Worm (Caenorhabditis elegans) whole organism, L1 larva: ENCODE measurements around the gene egl-9.

Source experiments
- C04F5.9 ChIP-seq: sonication (generic microtip); optimal IDR thresholded peaks from 2 replicates; lab custom pipeline; 2016; ENCODE audit warnings: missing genetic modification characterization, missing compliant biosample characterization
- C34B4.2 ChIP-seq: sonication (generic microtip); optimal IDR thresholded peaks from 2 replicates; lab custom pipeline; 2017; ENCODE audit warnings: mild to moderate bottlenecking, missing genetic modification characterization, missing compliant biosample characterization
- F16B12.6 ChIP-seq: fragments of 150-350 bp; optimal IDR thresholded peaks from 2 replicates; lab custom pipeline; 2014; ENCODE audit warnings: missing biosample characterization, missing genetic modification characterization
- aha-1 ChIP-seq: fragments of 150-350 bp; optimal IDR thresholded peaks from 2 replicates; lab custom pipeline; 2014; ENCODE audit warnings: missing biosample characterization, missing genetic modification characterization
- alr-1 ChIP-seq: fragments of 200-800 bp; sonication (Bioruptor generic); optimal IDR thresholded peaks from 2 replicates; lab custom pipeline; 2018; ENCODE audit warnings: borderline replicate concordance, mild to moderate bottlenecking, missing genetic modification characterization, missing compliant biosample characterization
- ama-1 ChIP-seq: fragments of 150-350 bp; optimal IDR thresholded peaks from 2 replicates; lab custom pipeline; 2014
- blmp-1 ChIP-seq: fragments of 150-350 bp; optimal IDR thresholded peaks from 2 replicates; lab custom pipeline; 2014; ENCODE audit warnings: missing biosample characterization, missing genetic modification characterization
- ceh-8 ChIP-seq: fragments of 200-800 bp; sonication (Bioruptor generic); optimal IDR thresholded peaks from 2 replicates; lab custom pipeline; 2018; ENCODE audit warnings: mild to moderate bottlenecking, missing genetic modification characterization, moderate library complexity, missing compliant biosample characterization
- ceh-88 ChIP-seq: fragments of 200-800 bp; sonication (Bioruptor generic); IDR thresholded peaks from 2 replicates; pipeline ENCODE4 v1.3.6; 2022; ENCODE audit warnings: missing genetic modification characterization, missing compliant biosample characterization
- ces-1 ChIP-seq: fragments of 150-350 bp; optimal IDR thresholded peaks from 2 replicates; lab custom pipeline; 2014; ENCODE audit warnings: missing biosample characterization, missing genetic modification reagents, missing genetic modification characterization
- dpl-1 ChIP-seq, 3 experiments: fragments of 150-350 bp in 2 of 3; sonication (generic microtip) in 1 of 3; optimal IDR thresholded peaks; 2 replicates each; lab custom pipeline; 2014 to 2017; ENCODE audit warnings: missing biosample characterization in 3 of 3, missing genetic modification characterization in 3 of 3, missing genetic modification reagents in 3 of 3
- dsc-1 ChIP-seq: sonication (generic microtip); optimal IDR thresholded peaks from 2 replicates; lab custom pipeline; 2016; ENCODE audit warnings: mild to moderate bottlenecking, missing genetic modification characterization, missing compliant biosample characterization
- egl-13 ChIP-seq: sonication (generic microtip); optimal IDR thresholded peaks from 2 replicates; lab custom pipeline; 2016; ENCODE audit warnings: missing genotype, missing genetic modification reagents, missing genetic modification characterization, missing compliant biosample characterization
- egl-27 ChIP-seq, 2 experiments: fragments of 150-350 bp in 1 of 2; sonication (generic microtip); optimal IDR thresholded peaks; 3 replicates each; lab custom pipeline; 2017 to 2018; ENCODE audit warnings: missing biosample characterization in 2 of 2, missing genetic modification characterization in 2 of 2, missing genetic modification reagents in 2 of 2
- elt-3 ChIP-seq, 6 experiments: fragments of 150-350 bp in 1 of 6; sonication (generic microtip); optimal IDR thresholded peaks; 2 replicates each; lab custom pipeline; 2017 to 2018; ENCODE audit warnings: missing biosample characterization in 6 of 6, missing genetic modification characterization in 6 of 6, inconsistent platforms in 1 of 6
- fkh-10 ChIP-seq: sonication (generic microtip); optimal IDR thresholded peaks from 2 replicates; lab custom pipeline; 2017; ENCODE audit warnings: missing biosample characterization, missing genetic modification reagents, missing genetic modification characterization
- grh-1 ChIP-seq: fragments of 200-800 bp; sonication (Bioruptor generic); IDR thresholded peaks from 2 replicates; pipeline ENCODE4 v1.3.6; 2022; ENCODE audit warnings: missing genetic modification reagents, missing genetic modification characterization, missing compliant biosample characterization
- hlh-17 ChIP-seq: fragments of 200-800 bp; sonication (Bioruptor generic); optimal IDR thresholded peaks from 2 replicates; lab custom pipeline; 2018; ENCODE audit warnings: missing genetic modification characterization, mild to moderate bottlenecking, missing compliant biosample characterization, moderate library complexity, borderline replicate concordance
- irx-1 ChIP-seq: sonication (generic microtip); optimal IDR thresholded peaks from 2 replicates; lab custom pipeline; 2016; ENCODE audit warnings: missing genetic modification characterization, missing compliant biosample characterization
- lin-13 ChIP-seq: fragments of 150-350 bp; optimal IDR thresholded peaks from 2 replicates; lab custom pipeline; 2014; ENCODE audit warnings: missing biosample characterization, missing genetic modification reagents, missing genetic modification characterization
- lin-15B ChIP-seq: fragments of 150-350 bp; sonication (generic microtip); optimal IDR thresholded peaks from 3 replicates; lab custom pipeline; 2014; ENCODE audit warnings: missing biosample characterization, missing genetic modification characterization
- lin-39 ChIP-seq: fragments of 150-350 bp; optimal IDR thresholded peaks from 2 replicates; lab custom pipeline; 2014; ENCODE audit warnings: missing biosample characterization, missing genetic modification reagents, missing genetic modification characterization
- mef-2 ChIP-seq: fragments of 150-350 bp; optimal IDR thresholded peaks from 2 replicates; lab custom pipeline; 2014; ENCODE audit warnings: missing biosample characterization, missing genetic modification characterization
- nhr-237 ChIP-seq: fragments of 150-350 bp; optimal IDR thresholded peaks from 2 replicates; lab custom pipeline; 2014; ENCODE audit warnings: missing biosample characterization, missing genetic modification characterization
- nhr-47 ChIP-seq: sonication (generic microtip); optimal IDR thresholded peaks from 2 replicates; lab custom pipeline; 2016; ENCODE audit warnings: mild to moderate bottlenecking, missing genetic modification characterization, moderate library complexity, missing compliant biosample characterization
- nhr-76 ChIP-seq: sonication (generic microtip); optimal IDR thresholded peaks from 2 replicates; lab custom pipeline; 2017; ENCODE audit warnings: missing biosample characterization, missing genetic modification characterization
- nhr-85 ChIP-seq: sonication (generic microtip); peaks from one replicate; lab custom pipeline; 2016; ENCODE audit warnings: missing genetic modification characterization, inconsistent platforms, missing compliant biosample characterization
- pag-3 ChIP-seq: sonication (generic microtip); optimal IDR thresholded peaks from 2 replicates; lab custom pipeline; 2017; ENCODE audit warnings: missing genetic modification characterization, mild to moderate bottlenecking, missing compliant biosample characterization, antibody characterized with exemption, borderline replicate concordance; ENCODE audit not compliant: insufficient read depth
- pqm-1 ChIP-seq: sonication (generic microtip); optimal IDR thresholded peaks from 3 replicates; lab custom pipeline; 2017; ENCODE audit warnings: missing biosample characterization, missing genetic modification characterization
- rnt-1 ChIP-seq: sonication (generic microtip); optimal IDR thresholded peaks from 2 replicates; lab custom pipeline; 2016; ENCODE audit warnings: mild to moderate bottlenecking, missing genetic modification characterization, moderate library complexity, missing compliant biosample characterization
- skn-1 ChIP-seq: fragments of 150-350 bp; optimal IDR thresholded peaks from 2 replicates; lab custom pipeline; 2014; ENCODE audit warnings: missing biosample characterization, missing genetic modification characterization
- snpc-4 ChIP-seq: fragments of 150-350 bp; optimal IDR thresholded peaks from 2 replicates; lab custom pipeline; 2014; ENCODE audit warnings: missing biosample characterization, missing genetic modification characterization
- sox-4 ChIP-seq: sonication (generic microtip); optimal IDR thresholded peaks from 2 replicates; lab custom pipeline; 2016; ENCODE audit warnings: missing genetic modification characterization, missing compliant biosample characterization
- sup-37 ChIP-seq: fragments of 200-800 bp; sonication (Bioruptor generic); optimal IDR thresholded peaks from 2 replicates; lab custom pipeline; 2018; ENCODE audit warnings: mild to moderate bottlenecking, missing genetic modification characterization, missing compliant biosample characterization
- tlp-1 ChIP-seq: fragments of 150-350 bp; optimal IDR thresholded peaks from 2 replicates; lab custom pipeline; 2014; ENCODE audit warnings: missing biosample characterization, missing genetic modification characterization
- unc-130 ChIP-seq: fragments of 150-350 bp; optimal IDR thresholded peaks from 2 replicates; lab custom pipeline; 2017; ENCODE audit warnings: missing biosample characterization, missing genetic modification characterization, inconsistent platforms
- unc-62 ChIP-seq: fragments of 150-350 bp; optimal IDR thresholded peaks from 2 replicates; lab custom pipeline; 2014; ENCODE audit warnings: missing biosample characterization, missing genetic modification reagents, missing genetic modification characterization
- unc-98 ChIP-seq: fragments of 200-800 bp; sonication (Bioruptor generic); IDR thresholded peaks from 2 replicates; pipeline ENCODE4 v1.3.6; 2022; ENCODE audit warnings: missing genetic modification characterization, missing compliant biosample characterization
- xbp-1 ChIP-seq: sonication (generic microtip); optimal IDR thresholded peaks from 2 replicates; lab custom pipeline; 2016; ENCODE audit warnings: missing genetic modification characterization, missing compliant biosample characterization
- ztf-11 ChIP-seq, 2 experiments: sonication (generic microtip); optimal IDR thresholded peaks; 2 replicates each; lab custom pipeline; 2016 to 2017; ENCODE audit warnings: missing genetic modification characterization in 2 of 2, missing biosample characterization in 1 of 2, missing compliant biosample characterization in 1 of 2

The egl-9 gene

ce11 chrV:10466607-10467092, 1.7 kb upstream of the egl-9 start (continued):
- TF ChIP-seq grh-1 (GFP tag; lab: Robert Waterston, UW) (peak; percentile 74), lin-13 (GFP tag; lab: Kevin White, UChicago) (peak; percentile 89), xbp-1 (tag; lab: Kevin White, UChicago) (peak; percentile 86), nhr-85 (peak; percentile 99), F16B12.6 (peak; percentile 24), fkh-10 (GFP tag; lab: Kevin White, UChicago) (peak; percentile 95), dpl-1 (GFP tag; optimal IDR thresholded peaks at IDR 0.05; lab: Kevin White, UChicago) (peak; percentile 62 to 71 (median 64)), pqm-1 (tag; lab: Kevin White, UChicago) (peak; percentile 38), sox-4 (peak; percentile 80), snpc-4 (tag; lab: Kevin White, UChicago) (peak; percentile 60), pag-3 (tag; lab: Kevin White, UChicago) (no peak), ceh-88 (GFP tag; lab: Robert Waterston, UW) (peak; percentile 72; the same call in 1 of the 2 replicates), tlp-1 (tag; lab: Kevin White, UChicago) (no peak), hlh-17 (GFP tag; lab: Kevin White, UChicago) (no peak), mef-2 (tag; lab: Kevin White, UChicago) (peak; percentile 70), ztf-11 (tag; optimal IDR thresholded peaks at IDR 0.05; lab: Kevin White, UChicago) (peak in 1 of 2 experiments; percentile 46), irx-1 (tag; lab: Kevin White, UChicago) (peak; percentile 84), egl-13 (tag; lab: Kevin White, UChicago) (peak; percentile 93), sup-37 (GFP tag; lab: Kevin White, UChicago) (peak; percentile 15), C34B4.2 (tag; lab: Kevin White, UChicago) (no peak), blmp-1 (tag; lab: Kevin White, UChicago) (peak; percentile 94), dsc-1 (tag; lab: Kevin White, UChicago) (peak; percentile 92), skn-1 (tag; lab: Kevin White, UChicago) (peak; percentile 77), ceh-8 (GFP tag; lab: Kevin White, UChicago) (peak; percentile 77), lin-39 (tag; lab: Kevin White, UChicago) (peak; percentile 55), nhr-47 (tag; lab: Kevin White, UChicago) (peak; percentile 95), lin-15B (tag; lab: Kevin White, UChicago) (peak; percentile 39), nhr-237 (tag; lab: Kevin White, UChicago) (peak; percentile 96), unc-62 (no peak), elt-3 (tag; optimal IDR thresholded peaks at IDR 0.05; lab: Kevin White, UChicago) (peak in 4 of 6 experiments; percentile 90 to 97 (median 93)), alr-1 (no peak), nhr-76 (tag; lab: Kevin White, UChicago) (peak; percentile 47)

ce11 chrV:10467104-10467503, 1.2 kb upstream of the egl-9 start:
- no peak for TF ChIP-seq ama-1
- no peak for TF ChIP-seq unc-98 (GFP tag; lab: Robert Waterston, UW)
- peak; percentile 8 for TF ChIP-seq unc-130
- no peak for TF ChIP-seq C04F5.9 (tag; lab: Kevin White, UChicago)
- no peak for TF ChIP-seq egl-27 (tag; optimal IDR thresholded peaks at IDR 0.05; lab: Kevin White, UChicago)
- peak; percentile 36 for TF ChIP-seq pag-3 (tag; lab: Kevin White, UChicago)
- peak; percentile 9 for TF ChIP-seq blmp-1 (tag; lab: Kevin White, UChicago)
- no peak for TF ChIP-seq ces-1
- no peak for TF ChIP-seq aha-1 (tag; lab: Kevin White, UChicago)
- peak; percentile 57 for TF ChIP-seq rnt-1 (tag; lab: Kevin White, UChicago)
- TF ChIP-seq, all 84 proteins: peak for 4
